Worm (Caenorhabditis elegans): Measurements from ENCODE around the gene F28F9.3.

F28F9.3 gene

ce11 chrIV:3832040-3832439 is 5.3 kb downstream of the F28F9.3 start:
- no peak for TF ChIP-seq rpc-1 (optimal IDR thresholded peaks at IDR 0.05)
- TF ChIP-seq rpc-1 (tag; optimal IDR thresholded peaks at IDR 0.05), result no peak

- no peak for TF ChIP-seq Y79H2A.3 (GFP tag; conservative IDR thresholded peaks at IDR 0.05)
- no peak for TF ChIP-seq ZK185.1 (tag; optimal IDR thresholded peaks at IDR 0.05; ENCODE audit: poor library complexity, severe bottlenecking)
Measured at ce11 chrIV:3833778-3834177, 7.1 kb downstream of the F28F9.3 start.

DNA sequence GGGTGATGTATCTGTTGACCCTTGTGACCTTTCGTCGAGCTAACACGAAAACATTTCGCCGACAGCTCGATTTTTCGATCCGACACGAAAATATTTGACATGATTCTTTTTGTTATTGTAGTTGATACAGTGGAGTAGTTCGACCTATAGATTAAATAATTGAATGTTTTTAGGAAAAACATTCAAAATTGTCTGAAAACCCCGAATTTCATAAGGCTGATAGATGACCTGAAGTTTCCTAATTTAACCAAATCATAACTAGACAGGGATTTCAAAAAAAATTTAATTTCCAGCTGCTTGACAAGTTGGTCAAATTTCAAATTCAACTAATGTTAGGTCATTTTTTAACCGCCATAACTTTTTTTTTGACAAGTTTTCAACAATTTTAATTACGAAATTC is 8.4 kb downstream of the F28F9.3 start, which contains the start of gene cal-3:
Gene cal-3, minus strand, starts transcription at position 101 of the 400 bp plus-strand sequence.
- TF ChIP-seq bed-1 (GFP tag; IDR thresholded peaks at IDR 0.05) (no peak), ztf-18 (tag; optimal IDR thresholded peaks at IDR 0.05) (no peak), F55B11.4 (tag; optimal IDR thresholded peaks at IDR 0.05; ENCODE audit: borderline replicate concordance, insufficient read depth) (no peak), ztf-25 (GFP tag; IDR thresholded peaks at IDR 0.05) (no peak)

ce11 chrIV:3838687-3839086 is 12.0 kb downstream of the F28F9.3 start:
- TF ChIP-seq hsf-1 (GFP tag; IDR thresholded peaks at IDR 0.05), result no peak
- TF ChIP-seq F22D6.2 (tag; optimal IDR thresholded peaks at IDR 0.05), result no peak
- TF ChIP-seq F10E7.11 (tag; optimal IDR thresholded peaks at IDR 0.05), result no peak
- TF ChIP-seq cebp-2 (GFP tag; IDR thresholded peaks at IDR 0.05), result no peak
- no peak for TF ChIP-seq F39B2.1 (GFP tag; IDR thresholded peaks at IDR 0.05)
- no peak for TF ChIP-seq rec-8 (tag; optimal IDR thresholded peaks at IDR 0.05)
- no peak for TF ChIP-seq somi-1 (GFP tag; optimal IDR thresholded peaks at IDR 0.05)
- no peak for TF ChIP-seq F57A8.1 (GFP tag; optimal IDR thresholded peaks at IDR 0.05)
- TF ChIP-seq snpc-4 (GFP tag; optimal IDR thresholded peaks at IDR 0.05), result no peak
- no peak for TF ChIP-seq snpc-4 (tag; optimal IDR thresholded peaks at IDR 0.05)
- TF ChIP-seq D2030.7 (GFP tag; IDR thresholded peaks at IDR 0.05), result no peak
- TF ChIP-seq xnd-1 (tag; optimal IDR thresholded peaks at IDR 0.05), result no peak
- TF ChIP-seq Y53F4B.3 (GFP tag; IDR thresholded peaks at IDR 0.05), result no peak
- TF ChIP-seq snpc-1.3 (tag; optimal IDR thresholded peaks at IDR 0.05; ENCODE audit: insufficient read depth), result no peak
- TF ChIP-seq sea-2 (GFP tag; IDR thresholded peaks at IDR 0.05), result no peak
- no peak for TF ChIP-seq nhr-90 (tag; optimal IDR thresholded peaks at IDR 0.05)
- TF ChIP-seq unc-62 (GFP tag; optimal IDR thresholded peaks at IDR 0.05), result no peak
- TF ChIP-seq madf-8 (GFP tag; conservative IDR thresholded peaks at IDR 0.05), result no peak
- no peak for TF ChIP-seq mes-4 (tag; optimal IDR thresholded peaks at IDR 0.05)

- TF ChIP-seq lin-54 (GFP tag; optimal IDR thresholded peaks at IDR 0.05), result no peak
Measured at ce11 chrIV:3839420-3839819, 12.7 kb downstream of the F28F9.3 start, which contains the start of gene F28F9.2. TSS of gene F28F9.2 (plus strand) at chrIV:3839720.

ce11 chrIV:3840480-3840879 is 13.8 kb downstream of the F28F9.3 start:
- no peak for TF ChIP-seq ceh-40 (GFP tag; IDR thresholded peaks at IDR 0.05)
- no peak for TF ChIP-seq nhr-80 (tag; optimal IDR thresholded peaks at IDR 0.05)
- TF ChIP-seq B0336.3 (GFP tag; IDR thresholded peaks at IDR 0.05), result no peak
- no peak for TF ChIP-seq ztf-3 (GFP tag; optimal IDR thresholded peaks at IDR 0.05)
- TF ChIP-seq akir-1 (GFP tag; optimal IDR thresholded peaks at IDR 0.05), result no peak
- TF ChIP-seq gei-17 (GFP tag; optimal IDR thresholded peaks at IDR 0.05), result no peak
- no peak for TF ChIP-seq efl-1 (GFP tag; optimal IDR thresholded peaks at IDR 0.05)
- no peak for TF ChIP-seq sptf-2 (GFP tag; optimal IDR thresholded peaks at IDR 0.05)
- no peak for TF ChIP-seq egl-44 (GFP tag; IDR thresholded peaks at IDR 0.05)
- no peak for TF ChIP-seq C06A6.2 (GFP tag; conservative IDR thresholded peaks at IDR 0.05)
- no peak for TF ChIP-seq madf-8 (GFP tag; conservative IDR thresholded peaks at IDR 0.05)
- no peak for TF ChIP-seq B0019.2 (GFP tag; conservative IDR thresholded peaks at IDR 0.05)
- no peak for TF ChIP-seq C17E4.6 (GFP tag; IDR thresholded peaks at IDR 0.05)
- no peak for TF ChIP-seq F23B12.7 (tag; optimal IDR thresholded peaks at IDR 0.05; ENCODE audit: insufficient read depth)
- no peak for TF ChIP-seq F49E8.2 (tag; optimal IDR thresholded peaks at IDR 0.05; ENCODE audit: insufficient read depth)
